Fruit fly (Drosophila melanogaster) whole organism, embryonic: Measurements from ENCODE around the gene Inx7.

Experiments
- Ada2b ChIP-seq: fragments of 200-800 bp; sonication (Bioruptor generic); IDR thresholded peaks from 2 replicates; pipeline ENCODE4 v1.3.6; 2022; ENCODE audit warnings: missing biosample characterization, missing genetic modification characterization
- BEAF-32 ChIP-seq: fragments of 200-800 bp; sonication (Bioruptor generic); optimal IDR thresholded peaks from 3 replicates; lab custom pipeline; 2017; ENCODE audit warnings: missing biosample characterization, missing genetic modification characterization, mild to moderate bottlenecking, moderate library complexity, missing genetic modification reagents
- Bgb ChIP-seq: fragments of 200-800 bp; sonication (Bioruptor generic); IDR thresholded peaks from 2 replicates; pipeline ENCODE4 v1.3.6; 2022; ENCODE audit warnings: missing biosample characterization, missing genetic modification characterization; ENCODE audit not compliant: partially characterized antibody
- CG13123 ChIP-seq: fragments of 200-800 bp; sonication (Bioruptor generic); optimal IDR thresholded peaks from 2 replicates; lab custom pipeline; 2016; ENCODE audit warnings: missing biosample characterization, missing genetic modification characterization
- CG14014 ChIP-seq: fragments of 200-800 bp; sonication (Bioruptor generic); IDR thresholded peaks from 2 replicates; pipeline ENCODE4 v1.3.6; 2022; ENCODE audit warnings: missing biosample characterization, missing genetic modification characterization
- CG1603 ChIP-seq: fragments of 200-800 bp; sonication (Bioruptor generic); optimal IDR thresholded peaks from 2 replicates; lab custom pipeline; 2019; ENCODE audit warnings: missing biosample characterization, mild to moderate bottlenecking, missing genetic modification characterization, moderate library complexity
- CG1647 ChIP-seq: fragments of 200-800 bp; sonication (Bioruptor generic); optimal IDR thresholded peaks from 3 replicates; lab custom pipeline; 2016; ENCODE audit warnings: missing biosample characterization, missing genetic modification characterization
- CG16813 ChIP-seq: fragments of 200-800 bp; sonication (Bioruptor generic); IDR thresholded peaks from 3 replicates; pipeline ENCODE4 v1.3.6; 2022; ENCODE audit warnings: missing biosample characterization, missing genetic modification characterization; ENCODE audit not compliant: partially characterized antibody
- CG17612 ChIP-seq: fragments of 200-800 bp; sonication (Bioruptor generic); IDR thresholded peaks from 2 replicates; pipeline ENCODE4 v1.3.6; 2022; ENCODE audit warnings: missing biosample characterization, missing genetic modification characterization
- CG17829 ChIP-seq: fragments of 200-800 bp; optimal IDR thresholded peaks from 2 replicates; lab custom pipeline; 2019; ENCODE audit warnings: missing biosample characterization, mild to moderate bottlenecking, missing genetic modification characterization, moderate library complexity
- CG18599 ChIP-seq: fragments of 200-800 bp; sonication (Bioruptor generic); optimal IDR thresholded peaks from 3 replicates; lab custom pipeline; 2017; ENCODE audit warnings: missing biosample characterization, missing genetic modification characterization, mild to moderate bottlenecking, moderate library complexity, missing genetic modification reagents
- CG30020 ChIP-seq: fragments of 200-800 bp; optimal IDR thresholded peaks from 2 replicates; lab custom pipeline; 2019; ENCODE audit warnings: missing biosample characterization, mild to moderate bottlenecking, missing genetic modification characterization, moderate library complexity
- CG32772 ChIP-seq: fragments of 200-800 bp; sonication (Bioruptor generic); IDR thresholded peaks from 2 replicates; pipeline ENCODE4 v1.3.6; 2022; ENCODE audit warnings: missing biosample characterization, missing genetic modification characterization
- CG3281 ChIP-seq: fragments of 200-800 bp; sonication (Bioruptor generic); optimal IDR thresholded peaks from 3 replicates; lab custom pipeline; 2017; ENCODE audit warnings: missing biosample characterization, mild to moderate bottlenecking, missing genetic modification characterization
- CG4424 ChIP-seq: fragments of 200-800 bp; sonication (Bioruptor generic); optimal IDR thresholded peaks from 3 replicates; lab custom pipeline; 2016; ENCODE audit warnings: missing biosample characterization, missing genetic modification characterization
- CG6765 ChIP-seq: fragments of 200-800 bp; sonication (Bioruptor generic); optimal IDR thresholded peaks from 3 replicates; lab custom pipeline; 2017; ENCODE audit warnings: missing biosample characterization, mild to moderate bottlenecking, missing genetic modification characterization
- CG6791 ChIP-seq: fragments of 200-800 bp; sonication (Bioruptor generic); IDR thresholded peaks from 3 replicates; pipeline ENCODE4 v1.3.6; 2022; ENCODE audit warnings: missing biosample characterization, missing genetic modification characterization; ENCODE audit not compliant: partially characterized antibody
- Dip3 ChIP-seq: fragments of 200-800 bp; sonication (Bioruptor generic); optimal IDR thresholded peaks from 3 replicates; lab custom pipeline; 2016; ENCODE audit warnings: missing biosample characterization, missing genetic modification characterization
- Doc3 ChIP-seq: fragments of 200-800 bp; sonication (Bioruptor generic); IDR thresholded peaks from 3 replicates; pipeline ENCODE4 v1.3.6; 2022; ENCODE audit warnings: missing biosample characterization, missing genetic modification characterization; ENCODE audit not compliant: partially characterized antibody
- Dp ChIP-seq: fragments of 200-800 bp; sonication (Bioruptor generic); optimal IDR thresholded peaks from 2 replicates; lab custom pipeline; 2018; ENCODE audit warnings: missing biosample characterization, mild to moderate bottlenecking, missing genetic modification characterization, moderate library complexity
- Kr ChIP-seq: fragments of 200-800 bp; sonication (Bioruptor generic); optimal IDR thresholded peaks from 2 replicates; lab custom pipeline; 2017; ENCODE audit warnings: missing biosample characterization, mild to moderate bottlenecking, missing genetic modification characterization
- Mrtf ChIP-seq: fragments of 200-800 bp; sonication (Bioruptor generic); IDR thresholded peaks from 3 replicates; pipeline ENCODE4 v1.3.6; 2022; ENCODE audit warnings: missing biosample characterization, missing genetic modification characterization
- Neu2 ChIP-seq: fragments of 200-800 bp; sonication (Bioruptor generic); optimal IDR thresholded peaks from 3 replicates; lab custom pipeline; 2016; ENCODE audit warnings: missing biosample characterization, missing genetic modification characterization, borderline replicate concordance
- Nf-YC ChIP-seq: fragments of 200-800 bp; optimal IDR thresholded peaks from 3 replicates; lab custom pipeline; 2019; ENCODE audit warnings: missing biosample characterization, mild to moderate bottlenecking, missing genetic modification characterization, moderate library complexity
- Oli ChIP-seq: fragments of 200-800 bp; sonication (Bioruptor generic); optimal IDR thresholded peaks from 2 replicates; lab custom pipeline; 2018; ENCODE audit warnings: missing biosample characterization, mild to moderate bottlenecking, missing genetic modification characterization, moderate library complexity
- Sry-β ChIP-seq: fragments of 200-800 bp; sonication (Bioruptor generic); optimal IDR thresholded peaks from 2 replicates; lab custom pipeline; 2018; ENCODE audit warnings: missing biosample characterization, mild to moderate bottlenecking, missing genetic modification characterization, moderate library complexity
- YL-1 ChIP-seq: fragments of 200-800 bp; sonication (Bioruptor generic); optimal IDR thresholded peaks from 3 replicates; lab custom pipeline; 2017; ENCODE audit warnings: missing biosample characterization, mild to moderate bottlenecking, missing genetic modification characterization
- chm ChIP-seq: fragments of 200-800 bp; sonication (Bioruptor generic); IDR thresholded peaks from 2 replicates; pipeline ENCODE4 v1.3.6; 2022; ENCODE audit warnings: missing biosample characterization, missing genetic modification characterization
- chn ChIP-seq: fragments of 200-800 bp; sonication (Bioruptor generic); optimal IDR thresholded peaks from 2 replicates; lab custom pipeline; 2016; ENCODE audit warnings: missing biosample characterization, missing genetic modification characterization
- en ChIP-seq: fragments of 200-800 bp; sonication (Bioruptor generic); optimal IDR thresholded peaks from 2 replicates; lab custom pipeline; 2016; ENCODE audit warnings: missing biosample characterization, missing genetic modification characterization
- ewg ChIP-seq: fragments of 200-800 bp; sonication (Bioruptor generic); optimal IDR thresholded peaks from 3 replicates; lab custom pipeline; 2017; ENCODE audit warnings: mild to moderate bottlenecking, missing biosample characterization, missing genetic modification reagents, missing genetic modification characterization
- fd3F ChIP-seq: fragments of 200-800 bp; sonication (Bioruptor generic); optimal IDR thresholded peaks from 2 replicates; lab custom pipeline; 2018; ENCODE audit warnings: missing biosample characterization, mild to moderate bottlenecking, missing genetic modification characterization, moderate library complexity
- gsb ChIP-seq: fragments of 200-800 bp; sonication (Bioruptor generic); IDR thresholded peaks from 2 replicates; pipeline ENCODE4 v1.3.6; 2022; ENCODE audit warnings: missing biosample characterization, missing genetic modification characterization
- knrl ChIP-seq: fragments of 200-800 bp; sonication (Bioruptor generic); IDR thresholded peaks from 3 replicates; pipeline ENCODE4 v1.3.6; 2022; ENCODE audit warnings: missing biosample characterization, missing genetic modification characterization; ENCODE audit not compliant: partially characterized antibody
- lab ChIP-seq: fragments of 200-800 bp; sonication (Bioruptor generic); optimal IDR thresholded peaks from 3 replicates; lab custom pipeline; 2017; ENCODE audit warnings: missing biosample characterization, missing genetic modification characterization, mild to moderate bottlenecking, moderate library complexity, missing genetic modification reagents
- lmd ChIP-seq: fragments of 200-800 bp; sonication (Bioruptor generic); IDR thresholded peaks from 2 replicates; pipeline ENCODE4 v1.3.6; 2022; ENCODE audit warnings: missing biosample characterization, missing genetic modification characterization
- nmo ChIP-seq: fragments of 200-800 bp; sonication (Bioruptor generic); optimal IDR thresholded peaks from 2 replicates; lab custom pipeline; 2018; ENCODE audit warnings: missing biosample characterization, mild to moderate bottlenecking, missing genetic modification characterization, moderate library complexity
- peb ChIP-seq: fragments of 200-800 bp; sonication (Bioruptor generic); IDR thresholded peaks from 2 replicates; pipeline ENCODE4 v1.3.6; 2022; ENCODE audit warnings: missing biosample characterization, missing genetic modification characterization
- pho ChIP-seq: fragments of 200-800 bp; sonication (Bioruptor generic); optimal IDR thresholded peaks from 2 replicates; lab custom pipeline; 2016; ENCODE audit warnings: missing biosample characterization, missing genetic modification characterization
- pros ChIP-seq: fragments of 200-800 bp; sonication (Bioruptor generic); optimal IDR thresholded peaks from 3 replicates; lab custom pipeline; 2019; ENCODE audit warnings: missing biosample characterization, mild to moderate bottlenecking, missing genetic modification characterization, moderate library complexity
- sc ChIP-seq, 3 experiments: fragments of >200 bp in 2 of 3; fragments of 200-800 bp in 1 of 3; sonication (Bioruptor generic) in 1 of 3; optimal IDR thresholded peaks; 2 replicates in 2 of 3; 3 replicates in 1 of 3; lab custom pipeline; 2017; ENCODE audit warnings: mild to moderate bottlenecking in 1 of 3, missing biosample characterization in 1 of 3, missing genetic modification characterization in 1 of 3, missing genetic modification reagents in 1 of 3
- shn ChIP-seq: fragments of 200-800 bp; sonication (Bioruptor generic); optimal IDR thresholded peaks from 3 replicates; lab custom pipeline; 2016; ENCODE audit warnings: missing biosample characterization, missing genetic modification characterization
- sqz ChIP-seq: fragments of 200-800 bp; sonication (Bioruptor generic); optimal IDR thresholded peaks from 3 replicates; lab custom pipeline; 2018; ENCODE audit warnings: missing biosample characterization, mild to moderate bottlenecking, missing genetic modification characterization
- sr ChIP-seq: fragments of 200-800 bp; sonication (Bioruptor generic); IDR thresholded peaks from 3 replicates; pipeline ENCODE4 v1.3.6; 2022; ENCODE audit warnings: missing biosample characterization, missing genetic modification characterization
- tgo ChIP-seq: fragments of 200-800 bp; sonication (Bioruptor generic); IDR thresholded peaks from 3 replicates; pipeline ENCODE4 v1.3.6; 2022; ENCODE audit warnings: missing biosample characterization, missing genetic modification characterization
- tin ChIP-seq: fragments of 200-800 bp; sonication (Bioruptor generic); optimal IDR thresholded peaks from 3 replicates; lab custom pipeline; 2016; ENCODE audit warnings: missing biosample characterization, missing genetic modification characterization
- tup ChIP-seq: fragments of 200-800 bp; sonication (Bioruptor generic); optimal IDR thresholded peaks from 2 replicates; lab custom pipeline; 2016; ENCODE audit warnings: missing biosample characterization, mild to moderate bottlenecking, missing genetic modification characterization, moderate library complexity
- usp ChIP-seq: fragments of >200 bp; optimal IDR thresholded peaks from 2 replicates; lab custom pipeline; 2017; ENCODE audit warnings: missing biosample characterization, missing genetic modification characterization
- wdn ChIP-seq: fragments of 200-800 bp; sonication (Bioruptor generic); IDR thresholded peaks from 2 replicates; pipeline ENCODE4 v1.3.6; 2022; ENCODE audit warnings: missing biosample characterization, missing genetic modification characterization
- zf30C ChIP-seq: fragments of 200-800 bp; sonication (Bioruptor generic); optimal IDR thresholded peaks from 3 replicates; lab custom pipeline; 2018; ENCODE audit warnings: missing biosample characterization, mild to moderate bottlenecking, missing genetic modification characterization

Gene Inx7

dm6 chrX:6993753-6994152 lies 341 bp upstream of the Inx7 start (continued):
- TF ChIP-seq ewg (GFP tag; lab: Kevin White, UChicago) (peak; percentile 46), pros (GFP tag; lab: Kevin White, UChicago) (no peak), tin (GFP tag; lab: Kevin White, UChicago) (peak; percentile 55), lab (peak; percentile 78), usp (GFP tag; lab: Kevin White, UChicago) (no peak), en (GFP tag; lab: Kevin White, UChicago) (peak; percentile 48), Nf-YC (tag; lab: Kevin White, UChicago) (no peak), wdn (GFP tag; lab: Robert Waterston, UW) (peak; percentile 76), fd3F (GFP tag; lab: Kevin White, UChicago) (peak; percentile 35), nmo (GFP tag; lab: Kevin White, UChicago) (peak; percentile 75), gsb (GFP tag; lab: Robert Waterston, UW) (peak; percentile 67), Sry-β (GFP tag; lab: Kevin White, UChicago) (no peak), tup (peak; percentile 0), sc (optimal IDR thresholded peaks at IDR 0.05; lab: Kevin White, UChicago) (no peak), sc (GFP tag; optimal IDR thresholded peaks at IDR 0.05; lab: Kevin White, UChicago) (no peak), YL-1 (GFP tag; lab: Kevin White, UChicago) (peak; percentile 8), Dp (GFP tag; lab: Kevin White, UChicago) (no peak), CG6791 (GFP tag; lab: Robert Waterston, UW) (no peak), shn (peak; percentile 76), peb (GFP tag; lab: Robert Waterston, UW) (peak; percentile 58), Mrtf (GFP tag; lab: Robert Waterston, UW) (peak; percentile 68; the same call in 2 of the 3 replicates), Kr (GFP tag; lab: Kevin White, UChicago) (no peak), CG30020 (no peak), BEAF-32 (GFP tag; lab: Kevin White, UChicago) (no peak), Doc3 (GFP tag; lab: Robert Waterston, UW) (no peak), Ada2b (GFP tag; lab: Robert Waterston, UW) (peak; percentile 67), CG6765 (GFP tag; lab: Kevin White, UChicago) (no peak), CG3281 (GFP tag; lab: Kevin White, UChicago) (peak; percentile 62), CG18599 (GFP tag; lab: Kevin White, UChicago) (peak; percentile 81), Bgb (no peak), CG16813 (no peak), CG1603 (peak; percentile 48), CG13123 (no peak), Dip3 (peak; percentile 76), Neu2 (GFP tag; lab: Kevin White, UChicago) (no peak), tgo (GFP tag; lab: Robert Waterston, UW) (peak; percentile 85), zf30C (GFP tag; lab: Kevin White, UChicago) (peak; percentile 76), Oli (tag; lab: Kevin White, UChicago) (peak; percentile 70), CG32772 (GFP tag; lab: Robert Waterston, UW) (peak; percentile 78), CG1647 (GFP tag; lab: Kevin White, UChicago) (peak; percentile 44), CG17612 (GFP tag; lab: Robert Waterston, UW) (no peak), CG17829 (tag; lab: Kevin White, UChicago) (no peak), lmd (GFP tag; lab: Robert Waterston, UW) (peak; percentile 85), pho (GFP tag; lab: Kevin White, UChicago) (peak; percentile 65), chm (GFP tag; lab: Robert Waterston, UW) (peak; percentile 77), CG4424 (GFP tag; lab: Kevin White, UChicago) (peak; percentile 75), chn (GFP tag; lab: Kevin White, UChicago) (peak; percentile 40), knrl (GFP tag; lab: Robert Waterston, UW) (no peak), CG14014 (GFP tag; lab: Robert Waterston, UW) (peak; percentile 81), sr (GFP tag; lab: Robert Waterston, UW) (peak; percentile 51; the same call in 1 of the 3 replicates), sqz (GFP tag; lab: Kevin White, UChicago) (peak; percentile 4)
